Fruit fly (Drosophila melanogaster) whole organism, embryonic: ENCODE results near the gene CG10041.
A peak's percentile ranks its signal among the peaks of the same experiment; 100 is the strongest.

ENCODE experiments used
- B-H1 ChIP-seq: fragments of 200-800 bp; sonication (Bioruptor generic); IDR thresholded peaks from 3 replicates; pipeline ENCODE4 v1.3.6; 2022; ENCODE audit warnings: missing biosample characterization, missing genetic modification characterization
- BEAF-32 ChIP-seq: fragments of 200-800 bp; sonication (Bioruptor generic); optimal IDR thresholded peaks from 3 replicates; lab custom pipeline; 2017; ENCODE audit warnings: missing biosample characterization, missing genetic modification characterization, mild to moderate bottlenecking, moderate library complexity, missing genetic modification reagents
- CG10321 ChIP-seq: fragments of 200-800 bp; sonication (Bioruptor generic); IDR thresholded peaks from 2 replicates; pipeline ENCODE4 v1.3.6; 2022; ENCODE audit warnings: missing biosample characterization, missing genetic modification characterization
- CG10431 ChIP-seq: fragments of 200-800 bp; sonication (Bioruptor generic); optimal IDR thresholded peaks from 3 replicates; lab custom pipeline; 2018; ENCODE audit warnings: missing biosample characterization, mild to moderate bottlenecking, missing genetic modification characterization
- CG10959 ChIP-seq: fragments of 200-800 bp; sonication (Bioruptor generic); IDR thresholded peaks from 2 replicates; pipeline ENCODE4 v1.3.6; 2022; ENCODE audit warnings: missing biosample characterization, missing genetic modification characterization
- CG12071 ChIP-seq: fragments of 200-800 bp; sonication (Bioruptor generic); optimal IDR thresholded peaks from 3 replicates; lab custom pipeline; 2018; ENCODE audit warnings: missing biosample characterization, mild to moderate bottlenecking, missing genetic modification characterization
- CG12391 ChIP-seq: fragments of 200-800 bp; sonication (Bioruptor generic); optimal IDR thresholded peaks from 3 replicates; lab custom pipeline; 2018; ENCODE audit warnings: missing biosample characterization, mild to moderate bottlenecking, missing genetic modification characterization, moderate library complexity
- CG14710 ChIP-seq: fragments of 200-800 bp; sonication (Bioruptor generic); optimal IDR thresholded peaks from 3 replicates; lab custom pipeline; 2019; ENCODE audit warnings: missing biosample characterization, mild to moderate bottlenecking, missing genetic modification characterization, moderate library complexity
- CG14860 ChIP-seq: fragments of 200-800 bp; sonication (Bioruptor generic); IDR thresholded peaks from 3 replicates; pipeline ENCODE4 v1.3.6; 2022; ENCODE audit warnings: missing biosample characterization, missing genetic modification characterization; ENCODE audit not compliant: partially characterized antibody
- CG15269 ChIP-seq: fragments of 200-800 bp; sonication (Bioruptor generic); optimal IDR thresholded peaks from 2 replicates; lab custom pipeline; 2018; ENCODE audit warnings: missing biosample characterization, mild to moderate bottlenecking, missing genetic modification characterization, moderate library complexity
- CG15696 ChIP-seq: fragments of 200-800 bp; sonication (Bioruptor generic); optimal IDR thresholded peaks from 2 replicates; lab custom pipeline; 2019; ENCODE audit warnings: missing biosample characterization, mild to moderate bottlenecking, missing genetic modification characterization, moderate library complexity
- CG16813 ChIP-seq: fragments of 200-800 bp; sonication (Bioruptor generic); IDR thresholded peaks from 3 replicates; pipeline ENCODE4 v1.3.6; 2022; ENCODE audit warnings: missing biosample characterization, missing genetic modification characterization; ENCODE audit not compliant: partially characterized antibody
- CG17186 ChIP-seq: fragments of 200-800 bp; sonication (Bioruptor generic); optimal IDR thresholded peaks from 3 replicates; lab custom pipeline; 2017; ENCODE audit warnings: missing biosample characterization, missing genetic modification reagents, missing genetic modification characterization
- CG17359 ChIP-seq: fragments of 200-800 bp; sonication (Bioruptor generic); optimal IDR thresholded peaks from 3 replicates; lab custom pipeline; 2018; ENCODE audit warnings: missing biosample characterization, mild to moderate bottlenecking, missing genetic modification characterization, moderate library complexity
- CG18599 ChIP-seq: fragments of 200-800 bp; sonication (Bioruptor generic); optimal IDR thresholded peaks from 3 replicates; lab custom pipeline; 2017; ENCODE audit warnings: missing biosample characterization, missing genetic modification characterization, mild to moderate bottlenecking, moderate library complexity, missing genetic modification reagents
- CG2129 ChIP-seq: fragments of 200-800 bp; sonication (Bioruptor generic); IDR thresholded peaks from 2 replicates; pipeline ENCODE4 v1.3.6; 2022; ENCODE audit warnings: missing biosample characterization, missing genetic modification characterization; ENCODE audit not compliant: partially characterized antibody
- CG30020 ChIP-seq: fragments of 200-800 bp; optimal IDR thresholded peaks from 2 replicates; lab custom pipeline; 2019; ENCODE audit warnings: missing biosample characterization, mild to moderate bottlenecking, missing genetic modification characterization, moderate library complexity
- CG31441 ChIP-seq: fragments of 200-800 bp; sonication (Bioruptor generic); IDR thresholded peaks from 2 replicates; pipeline ENCODE4 v1.3.6; 2022; ENCODE audit warnings: missing biosample characterization, missing genetic modification characterization
- CG34422 ChIP-seq: fragments of 200-800 bp; sonication (Bioruptor generic); IDR thresholded peaks from 3 replicates; pipeline ENCODE4 v1.3.6; 2022; ENCODE audit warnings: missing biosample characterization, missing genetic modification characterization
- CG4617 ChIP-seq: fragments of 200-800 bp; sonication (Bioruptor generic); optimal IDR thresholded peaks from 3 replicates; lab custom pipeline; 2016; ENCODE audit warnings: missing biosample characterization, missing genetic modification characterization, borderline replicate concordance
- CG4730 ChIP-seq: fragments of 200-800 bp; sonication (Bioruptor generic); IDR thresholded peaks from 2 replicates; pipeline ENCODE4 v1.3.6; 2022; ENCODE audit warnings: missing biosample characterization, missing genetic modification characterization
- CG6272 ChIP-seq: fragments of 200-800 bp; sonication (Bioruptor generic); IDR thresholded peaks from 2 replicates; pipeline ENCODE4 v1.3.6; 2022; ENCODE audit warnings: missing biosample characterization, missing genetic modification characterization
- CG6791 ChIP-seq: fragments of 200-800 bp; sonication (Bioruptor generic); IDR thresholded peaks from 3 replicates; pipeline ENCODE4 v1.3.6; 2022; ENCODE audit warnings: missing biosample characterization, missing genetic modification characterization; ENCODE audit not compliant: partially characterized antibody
- CG7556 ChIP-seq: fragments of 200-800 bp; sonication (Bioruptor generic); optimal IDR thresholded peaks from 2 replicates; lab custom pipeline; 2017; ENCODE audit warnings: missing biosample characterization, mild to moderate bottlenecking, missing genetic modification characterization
- CTCF ChIP-seq: fragments of 200-800 bp; sonication (Bioruptor generic); optimal IDR thresholded peaks from 2 replicates; lab custom pipeline; 2017; ENCODE audit warnings: missing biosample characterization, mild to moderate bottlenecking, missing genetic modification characterization, moderate library complexity
- Dip2 ChIP-seq: fragments of 200-800 bp; sonication (Bioruptor generic); IDR thresholded peaks from 2 replicates; pipeline ENCODE4 v1.3.6; 2022; ENCODE audit warnings: missing biosample characterization, missing genetic modification characterization
- Dip3 ChIP-seq: fragments of 200-800 bp; sonication (Bioruptor generic); optimal IDR thresholded peaks from 3 replicates; lab custom pipeline; 2016; ENCODE audit warnings: missing biosample characterization, missing genetic modification characterization
- Doc2 ChIP-seq: fragments of 200-800 bp; sonication (Bioruptor generic); IDR thresholded peaks from 2 replicates; pipeline ENCODE4 v1.3.6; 2022; ENCODE audit warnings: missing biosample characterization, missing genetic modification characterization
- Dref ChIP-seq: fragments of 200-800 bp; sonication (Bioruptor generic); IDR thresholded peaks from 2 replicates; pipeline ENCODE4 v1.3.6; 2022; ENCODE audit warnings: missing biosample characterization, missing genetic modification characterization
- Hey ChIP-seq: fragments of 200-800 bp; sonication (Bioruptor generic); optimal IDR thresholded peaks from 3 replicates; lab custom pipeline; 2018; ENCODE audit warnings: missing biosample characterization, mild to moderate bottlenecking, missing genetic modification characterization
- Jarid2 ChIP-seq: fragments of 200-800 bp; sonication (Bioruptor generic); optimal IDR thresholded peaks from 3 replicates; lab custom pipeline; 2017; ENCODE audit warnings: mild to moderate bottlenecking, missing biosample characterization, missing genetic modification reagents, missing genetic modification characterization
- PHDP ChIP-seq: fragments of 200-800 bp; sonication (Bioruptor generic); optimal IDR thresholded peaks from 3 replicates; lab custom pipeline; 2018; ENCODE audit warnings: missing biosample characterization, mild to moderate bottlenecking, missing genetic modification characterization, moderate library complexity
- Rfx ChIP-seq: fragments of 200-800 bp; sonication (Bioruptor generic); IDR thresholded peaks from 2 replicates; pipeline ENCODE4 v1.3.6; 2022; ENCODE audit warnings: missing biosample characterization, missing genetic modification characterization
- YL-1 ChIP-seq: fragments of 200-800 bp; sonication (Bioruptor generic); optimal IDR thresholded peaks from 3 replicates; lab custom pipeline; 2017; ENCODE audit warnings: missing biosample characterization, mild to moderate bottlenecking, missing genetic modification characterization
- abd-A ChIP-seq: fragments of 200-800 bp; sonication (Bioruptor generic); optimal IDR thresholded peaks from 3 replicates; lab custom pipeline; 2019; ENCODE audit warnings: missing biosample characterization, mild to moderate bottlenecking, missing genetic modification characterization, moderate library complexity
- cas ChIP-seq: fragments of 200-800 bp; sonication (Bioruptor generic); IDR thresholded peaks from 2 replicates; pipeline ENCODE4 v1.3.6; 2022; ENCODE audit warnings: missing biosample characterization, missing genetic modification characterization
- da ChIP-seq: fragments of 200-800 bp; sonication (Bioruptor generic); optimal IDR thresholded peaks from 2 replicates; lab custom pipeline; 2016; ENCODE audit warnings: missing biosample characterization, missing genetic modification characterization
- ewg ChIP-seq: fragments of 200-800 bp; sonication (Bioruptor generic); optimal IDR thresholded peaks from 3 replicates; lab custom pipeline; 2017; ENCODE audit warnings: mild to moderate bottlenecking, missing biosample characterization, missing genetic modification reagents, missing genetic modification characterization
- exex ChIP-seq: fragments of 200-800 bp; sonication (Bioruptor generic); optimal IDR thresholded peaks from 4 replicates; lab custom pipeline; 2018; ENCODE audit warnings: missing biosample characterization, mild to moderate bottlenecking, missing genetic modification characterization, moderate library complexity
- fd96Cb ChIP-seq: fragments of 200-800 bp; sonication (Bioruptor generic); optimal IDR thresholded peaks from 2 replicates; lab custom pipeline; 2018; ENCODE audit warnings: missing biosample characterization, mild to moderate bottlenecking, missing genetic modification characterization, moderate library complexity
- hkb ChIP-seq, 2 experiments: fragments of 200-800 bp in 1 of 2; fragments of >200 bp in 1 of 2; sonication (Bioruptor generic) in 1 of 2; IDR thresholded peaks in 1 of 2; optimal IDR thresholded peaks in 1 of 2; 2 replicates each; pipeline versions ENCODE4 v1.3.6 to Lab custom; 2017 to 2022; ENCODE audit warnings: missing biosample characterization in 1 of 2, missing genetic modification characterization in 1 of 2
- jing ChIP-seq: fragments of 200-800 bp; sonication (Bioruptor generic); optimal IDR thresholded peaks from 2 replicates; lab custom pipeline; 2018; ENCODE audit warnings: missing biosample characterization, mild to moderate bottlenecking, missing genetic modification characterization
- lbe ChIP-seq: fragments of 200-800 bp; sonication (Bioruptor generic); optimal IDR thresholded peaks from 2 replicates; lab custom pipeline; 2016; ENCODE audit warnings: missing biosample characterization, mild to moderate bottlenecking, missing genetic modification characterization
- pfk ChIP-seq: fragments of 200-800 bp; sonication (Bioruptor generic); optimal IDR thresholded peaks from 2 replicates; lab custom pipeline; 2018; ENCODE audit warnings: missing biosample characterization, mild to moderate bottlenecking, missing genetic modification characterization, moderate library complexity
- stwl ChIP-seq: fragments of 200-800 bp; sonication (Bioruptor generic); optimal IDR thresholded peaks from 3 replicates; lab custom pipeline; 2018; ENCODE audit warnings: missing biosample characterization, mild to moderate bottlenecking, missing genetic modification characterization, moderate library complexity
- toy ChIP-seq: fragments of 200-800 bp; sonication (Bioruptor generic); IDR thresholded peaks from 2 replicates; pipeline ENCODE4 v1.3.6; 2022; ENCODE audit warnings: missing biosample characterization, missing genetic modification characterization
- vnd ChIP-seq: fragments of 200-800 bp; sonication (Bioruptor generic); IDR thresholded peaks from 3 replicates; pipeline ENCODE4 v1.3.6; 2022; ENCODE audit warnings: missing biosample characterization, missing genetic modification characterization; ENCODE audit not compliant: partially characterized antibody
- yki ChIP-seq: fragments of >200 bp; optimal IDR thresholded peaks from 3 replicates; lab custom pipeline; 2018
- zen2 ChIP-seq: fragments of 200-800 bp; sonication (Bioruptor generic); IDR thresholded peaks from 3 replicates; pipeline ENCODE4 v1.3.6; 2022; ENCODE audit warnings: missing biosample characterization, missing genetic modification characterization; ENCODE audit not compliant: partially characterized antibody
- zfh2 ChIP-seq: fragments of 200-800 bp; sonication (Bioruptor generic); optimal IDR thresholded peaks from 2 replicates; lab custom pipeline; 2016; ENCODE audit warnings: missing biosample characterization, missing genetic modification characterization

CG10041 gene

dm6 chr3R:12356044-12356443, 4.1 kb upstream of the CG10041 start, which contains the start of gene MBD-R2 (continued):
- TF ChIP-seq CG4617: peak; percentile 94
- no peak for TF ChIP-seq ewg (GFP tag; lab: Kevin White, UChicago)
- no peak for TF ChIP-seq Hey (tag; lab: Kevin White, UChicago)
- TF ChIP-seq CG17186 (GFP tag; lab: Kevin White, UChicago): peak; percentile 51
- no peak for TF ChIP-seq toy (GFP tag; lab: Robert Waterston, UW)
- no peak for TF ChIP-seq Jarid2 (GFP tag; lab: Kevin White, UChicago)
- TF ChIP-seq CG10431 (GFP tag; lab: Kevin White, UChicago): no peak
- no peak for TF ChIP-seq Rfx (GFP tag; lab: Robert Waterston, UW)
- TF ChIP-seq CG7556 (GFP tag; lab: Kevin White, UChicago): no peak
- peak; percentile 67 for TF ChIP-seq Dref (GFP tag; lab: Robert Waterston, UW)
- TF ChIP-seq CG4730 (GFP tag; lab: Robert Waterston, UW): no peak
- TF ChIP-seq CG10959 (GFP tag; lab: Robert Waterston, UW): no peak
- peak; percentile 25; the same call in 1 of the 2 replicates for TF ChIP-seq CG31441 (GFP tag; lab: Robert Waterston, UW)
- no peak for TF ChIP-seq CG17359 (tag; lab: Kevin White, UChicago)
- no peak for TF ChIP-seq cas (GFP tag; lab: Robert Waterston, UW)
- TF ChIP-seq fd96Cb (tag; lab: Kevin White, UChicago): no peak
- peak; percentile 69 for TF ChIP-seq CG16813 (GFP tag; lab: Robert Waterston, UW)
- peak; percentile 51 for TF ChIP-seq CG2129 (GFP tag; lab: Robert Waterston, UW)
- TF ChIP-seq CG12071 (GFP tag; lab: Kevin White, UChicago): no peak
- no peak for TF ChIP-seq CG18599 (GFP tag; lab: Kevin White, UChicago)
- TF ChIP-seq CG12391 (tag; lab: Kevin White, UChicago): peak; percentile 34
- TF ChIP-seq exex (tag; lab: Kevin White, UChicago): no peak
- TF ChIP-seq Doc2: no peak
- no peak for TF ChIP-seq CG6272 (GFP tag; lab: Robert Waterston, UW)
- no peak for TF ChIP-seq zfh2 (GFP tag; lab: Kevin White, UChicago)
- TF ChIP-seq yki (lab: Kevin White, UChicago): no peak
- TF ChIP-seq CTCF: peak; percentile 52
- no peak for TF ChIP-seq jing (GFP tag; lab: Kevin White, UChicago)
- TF ChIP-seq CG14710 (tag; lab: Kevin White, UChicago): peak; percentile 46
- peak; percentile 65 for TF ChIP-seq stwl
- no peak for TF ChIP-seq CG15696 (tag; lab: Kevin White, UChicago)
- no peak for TF ChIP-seq CG15269 (tag; lab: Kevin White, UChicago)
- TF ChIP-seq CG6791 (GFP tag; lab: Robert Waterston, UW): 0 out of 3 replicates have a peak, but pooled peaks have one; percentile 34
- TF ChIP-seq CG14860 (GFP tag; lab: Robert Waterston, UW): 0 out of 3 replicates have a peak, but pooled peaks have one; percentile 37
- peak; percentile 87 for TF ChIP-seq YL-1 (GFP tag; lab: Kevin White, UChicago)
- no peak for TF ChIP-seq Dip2 (GFP tag; lab: Robert Waterston, UW)
- no peak for TF ChIP-seq CG30020
- peak; percentile 9 for TF ChIP-seq lbe (GFP tag; lab: Kevin White, UChicago)
- TF ChIP-seq vnd (GFP tag; lab: Robert Waterston, UW): peak; percentile 52; the same call in 2 of the 3 replicates
- no peak for TF ChIP-seq abd-A (tag; lab: Kevin White, UChicago)
- no peak for TF ChIP-seq Dip3 (GFP tag; lab: Kevin White, UChicago)
- no peak for TF ChIP-seq CG10321 (GFP tag; lab: Robert Waterston, UW)
- peak; percentile 82 for TF ChIP-seq BEAF-32 (GFP tag; lab: Kevin White, UChicago)
- TF ChIP-seq pfk (GFP tag; lab: Kevin White, UChicago): no peak
- no peak for TF ChIP-seq hkb (optimal IDR thresholded peaks at IDR 0.05; lab: Kevin White, UChicago)
- TF ChIP-seq hkb (GFP tag; IDR thresholded peaks at IDR 0.05; lab: Robert Waterston, UW): no peak
- no peak for TF ChIP-seq B-H1 (GFP tag; lab: Robert Waterston, UW)
- TF ChIP-seq da (GFP tag; lab: Kevin White, UChicago): no peak
- peak; percentile 11 for TF ChIP-seq PHDP (tag; lab: Kevin White, UChicago)
- TF ChIP-seq CG34422: 0 out of 3 replicates have a peak, but pooled peaks have one; percentile 38
- no peak; the same call in 2 of the 3 replicates for TF ChIP-seq zen2
